Worm (Caenorhabditis elegans) whole organism, L4 larva: ENCODE measurements around the gene F10E7.11.

Source experiments
- F10B5.3 ChIP-seq: sonication (generic microtip); optimal IDR thresholded peaks from 2 replicates; lab custom pipeline; 2016; ENCODE audit warnings: mild to moderate bottlenecking, missing genetic modification characterization, missing compliant biosample characterization
- F37D6.2 ChIP-seq: sonication (generic microtip); optimal IDR thresholded peaks from 2 replicates; lab custom pipeline; 2016; ENCODE audit warnings: mild to moderate bottlenecking, missing genetic modification characterization, missing compliant biosample characterization
- F44E2.7 ChIP-seq: fragments of 200-800 bp; sonication (Bioruptor generic); IDR thresholded peaks from 2 replicates; pipeline ENCODE4 v2.1.2; 2022; ENCODE audit warnings: missing genetic modification characterization, missing compliant biosample characterization
- F49E8.2 ChIP-seq: sonication (generic microtip); optimal IDR thresholded peaks from 2 replicates; lab custom pipeline; 2016; ENCODE audit warnings: missing compliant biosample characterization, mild to moderate bottlenecking, missing genetic modification characterization, borderline replicate concordance
- R02D3.7 ChIP-seq: fragments of 150-350 bp; sonication (generic microtip); optimal IDR thresholded peaks from 3 replicates; lab custom pipeline; 2014; ENCODE audit warnings: missing biosample characterization, missing genetic modification characterization
- T26A8.4 ChIP-seq: fragments of 200-800 bp; sonication (Bioruptor generic); IDR thresholded peaks from 2 replicates; pipeline ENCODE4 v1.3.6; 2022; ENCODE audit warnings: missing genetic modification characterization, missing compliant biosample characterization
- Y48G9A.11 ChIP-seq: fragments of 200-800 bp; sonication (Bioruptor generic); IDR thresholded peaks from 2 replicates; pipeline ENCODE4 v1.3.6; 2022; ENCODE audit warnings: missing genetic modification reagents, missing genetic modification characterization, missing compliant biosample characterization
- Y5F2A.4 ChIP-seq: fragments of 200-800 bp; sonication (Bioruptor generic); optimal IDR thresholded peaks from 2 replicates; lab custom pipeline; 2018; ENCODE audit warnings: mild to moderate bottlenecking, missing genetic modification characterization, missing compliant biosample characterization
- aly-2 ChIP-seq: sonication (generic microtip); optimal IDR thresholded peaks from 2 replicates; lab custom pipeline; 2018; ENCODE audit warnings: missing biosample characterization, missing genetic modification characterization
- attf-4 ChIP-seq: sonication (generic microtip); optimal IDR thresholded peaks from 3 replicates; lab custom pipeline; 2017; ENCODE audit warnings: missing biosample characterization, missing genetic modification characterization
- ceh-20 ChIP-seq: fragments of 200-800 bp; sonication (Bioruptor generic); IDR thresholded peaks from 2 replicates; pipeline ENCODE4 v1.3.6; 2022; ENCODE audit warnings: missing genetic modification reagents, missing genetic modification characterization, missing compliant biosample characterization
- ceh-28 ChIP-seq: fragments of 150-350 bp; optimal IDR thresholded peaks from 2 replicates; lab custom pipeline; 2014; ENCODE audit warnings: missing biosample characterization, missing genetic modification reagents, missing genetic modification characterization
- ceh-44 ChIP-seq: fragments of 200-800 bp; sonication (Bioruptor generic); IDR thresholded peaks from 2 replicates; pipeline ENCODE4 v1.3.6; 2022; ENCODE audit warnings: missing genetic modification reagents, missing genetic modification characterization, missing compliant biosample characterization
- ceh-82 ChIP-seq: sonication (generic microtip); optimal IDR thresholded peaks from 2 replicates; lab custom pipeline; 2017; ENCODE audit warnings: missing biosample characterization, missing genetic modification characterization
- ces-1 ChIP-seq: fragments of 150-350 bp; sonication (generic microtip); optimal IDR thresholded peaks from 4 replicates; lab custom pipeline; 2014; ENCODE audit warnings: missing biosample characterization, missing genetic modification reagents, missing genetic modification characterization
- cey-2 ChIP-seq: sonication (generic microtip); optimal IDR thresholded peaks from 3 replicates; lab custom pipeline; 2017; ENCODE audit warnings: missing genetic modification characterization, mild to moderate bottlenecking, missing compliant biosample characterization, antibody characterized with exemption, borderline replicate concordance; ENCODE audit not compliant: insufficient read depth
- daf-12 ChIP-seq: fragments of 150-350 bp; optimal IDR thresholded peaks from 2 replicates; lab custom pipeline; 2014; ENCODE audit warnings: missing biosample characterization, missing genetic modification reagents, missing genetic modification characterization
- daf-8 ChIP-seq: fragments of 200-800 bp; sonication (Bioruptor generic); IDR thresholded peaks from 2 replicates; pipeline ENCODE4 v1.3.6; 2022; ENCODE audit warnings: missing genetic modification characterization, missing compliant biosample characterization
- dmd-8 ChIP-seq: fragments of 200-800 bp; sonication (Bioruptor generic); IDR thresholded peaks from 2 replicates; pipeline ENCODE4 v1.3.6; 2022; ENCODE audit warnings: missing genetic modification characterization, missing compliant biosample characterization
- dmd-9 ChIP-seq: fragments of 200-800 bp; sonication (Bioruptor generic); IDR thresholded peaks from 2 replicates; pipeline ENCODE4 v1.3.6; 2022; ENCODE audit warnings: missing genetic modification reagents, missing genetic modification characterization, missing compliant biosample characterization
- dpl-1 ChIP-seq: fragments of 150-350 bp; optimal IDR thresholded peaks from 2 replicates; lab custom pipeline; 2014; ENCODE audit warnings: missing biosample characterization, missing genetic modification reagents, missing genetic modification characterization
- egl-43 ChIP-seq: fragments of 200-800 bp; sonication (Bioruptor generic); IDR thresholded peaks from 2 replicates; pipeline ENCODE4 v1.3.6; 2022; ENCODE audit warnings: missing genetic modification reagents, missing genetic modification characterization, missing compliant biosample characterization
- fkh-10 ChIP-seq: fragments of 150-350 bp; optimal IDR thresholded peaks from 2 replicates; lab custom pipeline; 2014; ENCODE audit warnings: missing biosample characterization, missing genetic modification reagents, missing genetic modification characterization
- fos-1 ChIP-seq: fragments of 150-350 bp; optimal IDR thresholded peaks from 2 replicates; lab custom pipeline; 2014; ENCODE audit warnings: missing biosample characterization, missing genetic modification characterization
- hlh-11 ChIP-seq: fragments of 200-800 bp; sonication (Bioruptor generic); optimal IDR thresholded peaks from 2 replicates; lab custom pipeline; 2018; ENCODE audit warnings: mild to moderate bottlenecking, missing genetic modification characterization, missing compliant biosample characterization
- jun-1 ChIP-seq: fragments of 150-350 bp; optimal IDR thresholded peaks from 2 replicates; lab custom pipeline; 2014; ENCODE audit warnings: missing biosample characterization, missing genetic modification reagents, missing genetic modification characterization
- lin-1 ChIP-seq: fragments of 200-800 bp; sonication (Bioruptor generic); IDR thresholded peaks from 2 replicates; pipeline ENCODE4 v1.3.6; 2022; ENCODE audit warnings: missing genetic modification reagents, missing genetic modification characterization, missing compliant biosample characterization
- lin-13 ChIP-seq: fragments of 150-350 bp; optimal IDR thresholded peaks from 2 replicates; lab custom pipeline; 2014; ENCODE audit warnings: missing biosample characterization, missing genetic modification reagents, missing genetic modification characterization
- lin-38 ChIP-seq: fragments of 200-800 bp; sonication (Bioruptor generic); IDR thresholded peaks from 2 replicates; pipeline ENCODE4 v1.3.6; 2022; ENCODE audit warnings: missing genetic modification reagents, missing genetic modification characterization, missing compliant biosample characterization
- lsy-2 ChIP-seq, 2 experiments: fragments of 150-350 bp in 1 of 2; sonication (generic microtip) in 1 of 2; optimal IDR thresholded peaks; 2 replicates each; lab custom pipeline; 2014 to 2017; ENCODE audit warnings: missing biosample characterization in 2 of 2, missing genetic modification characterization in 2 of 2
- madf-5 ChIP-seq, 2 experiments: fragments of 200-800 bp; sonication (Bioruptor generic); IDR thresholded peaks; 2 replicates each; pipeline ENCODE4 v1.3.6; 2022; ENCODE audit warnings: missing compliant biosample characterization in 2 of 2, missing genetic modification characterization in 2 of 2
- madf-9 ChIP-seq: fragments of 200-800 bp; sonication (Bioruptor generic); conservative IDR thresholded peaks from 2 replicates; pipeline ENCODE4 v1.3.6; 2022; ENCODE audit warnings: missing genetic modification reagents, missing genetic modification characterization, missing compliant biosample characterization
- mdl-1 ChIP-seq, 2 experiments: fragments of 150-350 bp in 1 of 2; sonication (generic microtip) in 1 of 2; optimal IDR thresholded peaks; 2 replicates each; lab custom pipeline; 2014 to 2017; ENCODE audit warnings: missing biosample characterization in 2 of 2, missing genetic modification characterization in 2 of 2
- mes-2 ChIP-seq: sonication (generic microtip); optimal IDR thresholded peaks from 2 replicates; lab custom pipeline; 2016; ENCODE audit warnings: missing genotype, mild to moderate bottlenecking, missing genetic modification characterization, missing compliant biosample characterization; ENCODE audit not compliant: poor library complexity, severe bottlenecking
- mxl-3 ChIP-seq: fragments of 200-800 bp; sonication (Bioruptor generic); optimal IDR thresholded peaks from 2 replicates; lab custom pipeline; 2018; ENCODE audit warnings: mild to moderate bottlenecking, missing genetic modification characterization, missing compliant biosample characterization
- nhr-41 ChIP-seq: fragments of 200-800 bp; sonication (Bioruptor generic); IDR thresholded peaks from 2 replicates; pipeline ENCODE4 v1.3.6; 2022; ENCODE audit warnings: missing genetic modification reagents, missing genetic modification characterization, missing compliant biosample characterization
- nhr-42 ChIP-seq: fragments of 200-800 bp; sonication (Bioruptor generic); IDR thresholded peaks from 2 replicates; pipeline ENCODE4 v1.3.6; 2022; ENCODE audit warnings: missing genetic modification characterization, missing compliant biosample characterization
- nhr-48 ChIP-seq: sonication (generic microtip); optimal IDR thresholded peaks from 2 replicates; lab custom pipeline; 2016; ENCODE audit warnings: mild to moderate bottlenecking, missing genetic modification characterization, missing compliant biosample characterization
- rbr-2 ChIP-seq: sonication (generic microtip); optimal IDR thresholded peaks from 2 replicates; lab custom pipeline; 2016; ENCODE audit warnings: missing genotype, missing genetic modification characterization, missing compliant biosample characterization
- skn-1 ChIP-seq: fragments of 150-350 bp; optimal IDR thresholded peaks from 2 replicates; lab custom pipeline; 2014; ENCODE audit warnings: missing biosample characterization, missing genetic modification characterization
- snpc-4 ChIP-seq: fragments of 150-350 bp; optimal IDR thresholded peaks from 2 replicates; lab custom pipeline; 2014; ENCODE audit warnings: missing biosample characterization, missing genetic modification characterization
- spr-1 ChIP-seq: sonication (generic microtip); optimal IDR thresholded peaks from 2 replicates; lab custom pipeline; 2016; ENCODE audit warnings: mild to moderate bottlenecking, missing genetic modification characterization, missing compliant biosample characterization
- tag-97 ChIP-seq: fragments of 200-800 bp; sonication (Bioruptor generic); IDR thresholded peaks from 2 replicates; pipeline ENCODE4 v1.3.6; 2022; ENCODE audit warnings: missing genetic modification characterization, missing compliant biosample characterization
- tra-1 ChIP-seq: fragments of 200-800 bp; sonication (Bioruptor generic); IDR thresholded peaks from 2 replicates; pipeline ENCODE4 v1.3.6; 2022; ENCODE audit warnings: missing genetic modification reagents, missing genetic modification characterization, missing compliant biosample characterization
- zfp-3 ChIP-seq: fragments of 200-800 bp; sonication (Bioruptor generic); conservative IDR thresholded peaks from 2 replicates; pipeline ENCODE4 v1.3.6; 2022; ENCODE audit warnings: missing genetic modification reagents, missing genetic modification characterization, missing compliant biosample characterization
- zip-11 ChIP-seq: fragments of 200-800 bp; sonication (Bioruptor generic); IDR thresholded peaks from 2 replicates; pipeline ENCODE4 v1.3.6; 2022; ENCODE audit warnings: missing genetic modification characterization, missing compliant biosample characterization

Gene F10E7.11

ce11 chrII:7151969-7152631 lies 29.4 kb upstream of the F10E7.11 start, which contains the start of gene fust-1 (continued):
- TF ChIP-seq mdl-1 (tag; optimal IDR thresholded peaks at IDR 0.05; lab: Kevin White, UChicago) (peak in 1 of 2 experiments; percentile 68), aly-2 (tag; lab: Kevin White, UChicago) (no peak), spr-1 (tag; lab: Kevin White, UChicago) (peak; percentile 93), rbr-2 (peak; percentile 96), attf-4 (tag; lab: Kevin White, UChicago) (no peak), F37D6.2 (tag; lab: Kevin White, UChicago) (peak; percentile 86), R02D3.7 (tag; lab: Kevin White, UChicago) (no peak)

DNA sequence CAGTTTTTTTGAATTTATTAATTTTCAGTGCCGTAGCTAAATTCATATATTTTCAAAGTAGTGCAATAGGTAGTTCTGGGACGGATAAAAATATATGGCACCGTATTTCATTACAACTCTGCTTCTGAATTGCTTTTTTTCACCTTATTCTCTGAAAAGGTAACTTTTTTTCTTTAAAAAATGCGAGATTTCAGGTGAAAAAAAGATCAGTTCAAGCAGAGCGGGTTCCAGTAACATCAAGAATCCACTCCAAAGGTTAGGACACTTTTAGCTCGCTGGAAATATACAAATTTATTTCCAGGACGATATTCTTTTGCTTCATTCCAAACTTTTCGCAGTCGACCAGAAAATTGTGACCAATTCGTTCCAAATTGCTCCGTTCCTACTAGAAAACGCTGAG lies 25.4 kb upstream of the F10E7.11 start, which contains the start of gene T07F8.1:
T07F8.1 (plus strand) TSS at position 301 of the 400 bp plus-strand sequence.
- TF ChIP-seq tra-1 (GFP tag; lab: Robert Waterston, UW) (no peak), ceh-44 (GFP tag; lab: Robert Waterston, UW) (no peak), madf-9 (GFP tag; lab: Robert Waterston, UW) (no peak), ceh-28 (tag; lab: Kevin White, UChicago) (no peak), lin-1 (GFP tag; lab: Robert Waterston, UW) (no peak), hlh-11 (tag; lab: Kevin White, UChicago) (no peak), nhr-41 (no peak)

DNA sequence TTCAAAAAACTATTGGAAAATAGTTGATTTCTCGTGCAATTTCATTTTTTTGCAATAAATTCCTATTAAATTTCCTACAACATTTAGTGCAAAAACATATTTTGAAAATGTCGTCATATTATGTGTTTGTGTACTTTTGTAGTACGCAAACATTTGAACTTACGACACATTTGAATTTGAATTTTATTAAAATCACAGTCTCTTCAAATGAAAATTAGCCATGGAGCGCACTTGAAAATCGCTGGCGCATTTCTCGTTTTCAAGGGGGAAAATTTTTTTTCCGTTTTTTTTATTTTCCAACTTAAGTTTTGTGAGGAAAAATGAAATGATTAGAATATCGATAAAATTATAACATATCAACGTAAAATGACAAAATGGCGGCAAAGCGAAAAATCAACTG lies 24.9 kb upstream of the F10E7.11 start:
- no peak for TF ChIP-seq dmd-8 (GFP tag; lab: Robert Waterston, UW)
- no peak for TF ChIP-seq tag-97 (GFP tag; lab: Robert Waterston, UW)
- no peak for TF ChIP-seq fkh-10 (GFP tag; lab: Kevin White, UChicago)
- no peak for TF ChIP-seq mxl-3 (GFP tag; lab: Kevin White, UChicago)
- no peak for TF ChIP-seq mes-2
- no peak for TF ChIP-seq egl-43 (GFP tag; lab: Robert Waterston, UW)
- TF ChIP-seq aly-2 (tag; lab: Kevin White, UChicago): no peak
- no peak for TF ChIP-seq ceh-20
- TF ChIP-seq hlh-11 (tag; lab: Kevin White, UChicago): no peak
- TF ChIP-seq lsy-2 (tag; optimal IDR thresholded peaks at IDR 0.05; lab: Kevin White, UChicago): peak in 1 of 2 experiments; percentile 79
- no peak for TF ChIP-seq jun-1 (tag; lab: Kevin White, UChicago)
- no peak for TF ChIP-seq F44E2.7 (GFP tag; lab: Robert Waterston, UW)
- TF ChIP-seq Y5F2A.4 (GFP tag; lab: Kevin White, UChicago): no peak
- TF ChIP-seq lin-13 (GFP tag; lab: Kevin White, UChicago): peak; percentile 17
- TF ChIP-seq spr-1 (tag; lab: Kevin White, UChicago): no peak
- TF ChIP-seq lin-38 (GFP tag; lab: Robert Waterston, UW): peak; percentile 93
- TF ChIP-seq snpc-4: no peak
- TF ChIP-seq nhr-48 (tag; lab: Kevin White, UChicago): no peak
- no peak for TF ChIP-seq lin-1 (GFP tag; lab: Robert Waterston, UW)
- TF ChIP-seq Y48G9A.11 (GFP tag; lab: Robert Waterston, UW): no peak
- TF ChIP-seq daf-12: no peak
- no peak for TF ChIP-seq daf-8
- no peak for TF ChIP-seq skn-1
- no peak for TF ChIP-seq madf-5 (GFP tag; IDR thresholded peaks at IDR 0.05; lab: Robert Waterston, UW)
- TF ChIP-seq dpl-1 (GFP tag; lab: Kevin White, UChicago): peak; percentile 21
- TF ChIP-seq ces-1 (GFP tag; lab: Kevin White, UChicago): no peak
- peak; percentile 50 for TF ChIP-seq F49E8.2 (tag; lab: Kevin White, UChicago)
- TF ChIP-seq F10B5.3: no peak
- TF ChIP-seq R02D3.7 (tag; lab: Kevin White, UChicago): no peak
- no peak for TF ChIP-seq T26A8.4 (GFP tag; lab: Robert Waterston, UW)
- TF ChIP-seq ceh-82 (tag; lab: Kevin White, UChicago): no peak
- no peak for TF ChIP-seq nhr-42 (GFP tag; lab: Robert Waterston, UW)
- no peak for TF ChIP-seq mdl-1 (tag; optimal IDR thresholded peaks at IDR 0.05; lab: Kevin White, UChicago)
- no peak for TF ChIP-seq fos-1 (tag; lab: Kevin White, UChicago)
- no peak for TF ChIP-seq zip-11 (GFP tag; lab: Robert Waterston, UW)
- TF ChIP-seq dmd-9 (GFP tag; lab: Robert Waterston, UW): no peak
- no peak for TF ChIP-seq cey-2 (tag; lab: Kevin White, UChicago)
- TF ChIP-seq zfp-3 (GFP tag; lab: Robert Waterston, UW): no peak
